Fruit fly (Drosophila melanogaster) whole organism, wandering third instar larva: Measurements from ENCODE around the gene tsl.

Source experiments
- Abd-B ChIP-seq: fragments of >200 bp; optimal IDR thresholded peaks from 2 replicates; lab custom pipeline; 2017; ENCODE audit warnings: missing biosample characterization, missing genetic modification characterization
- GATAd ChIP-seq: sonication (Bioruptor generic); optimal IDR thresholded peaks from 2 replicates; lab custom pipeline; 2016; ENCODE audit warnings: missing biosample characterization, missing genetic modification characterization
- Hr78 ChIP-seq: fragments of >200 bp; optimal IDR thresholded peaks from 2 replicates; lab custom pipeline; 2017; ENCODE audit warnings: missing biosample characterization, missing genetic modification characterization
- Mio ChIP-seq: sonication (Bioruptor generic); optimal IDR thresholded peaks from 2 replicates; lab custom pipeline; 2016; ENCODE audit warnings: missing biosample characterization, missing genetic modification characterization
- Sp1 ChIP-seq: fragments of 200-800 bp; sonication (Bioruptor generic); optimal IDR thresholded peaks from 3 replicates; lab custom pipeline; 2019; ENCODE audit warnings: missing biosample characterization, mild to moderate bottlenecking, missing genetic modification characterization, moderate library complexity
- br ChIP-seq: fragments of 200-800 bp; sonication (Bioruptor generic); optimal IDR thresholded peaks from 2 replicates; lab custom pipeline; 2016; ENCODE audit warnings: missing biosample characterization, missing genetic modification characterization
- fru ChIP-seq: fragments of 200-800 bp; sonication (Bioruptor generic); optimal IDR thresholded peaks from 3 replicates; lab custom pipeline; 2016; ENCODE audit warnings: missing biosample characterization, mild to moderate bottlenecking, missing genetic modification characterization
- h ChIP-seq: fragments of 200-800 bp; sonication (Bioruptor generic); optimal IDR thresholded peaks from 3 replicates; lab custom pipeline; 2016; ENCODE audit warnings: missing biosample characterization, mild to moderate bottlenecking, missing genetic modification characterization
- lola ChIP-seq: fragments of >200 bp; optimal IDR thresholded peaks from 2 replicates; lab custom pipeline; 2017; ENCODE audit warnings: missing biosample characterization, missing genetic modification characterization
- psq ChIP-seq: fragments of 200-800 bp; sonication (Bioruptor generic); optimal IDR thresholded peaks from 3 replicates; lab custom pipeline; 2017; ENCODE audit warnings: missing biosample characterization, mild to moderate bottlenecking, missing genetic modification characterization, moderate library complexity
- sage ChIP-seq: fragments of 200-800 bp; sonication (Bioruptor generic); optimal IDR thresholded peaks from 2 replicates; lab custom pipeline; 2016; ENCODE audit warnings: missing biosample characterization, mild to moderate bottlenecking, missing genetic modification characterization
- sv ChIP-seq: fragments of 200-800 bp; sonication (Bioruptor generic); optimal IDR thresholded peaks from 3 replicates; lab custom pipeline; 2016; ENCODE audit warnings: missing biosample characterization, missing genetic modification characterization
- tai ChIP-seq: sonication (Bioruptor generic); optimal IDR thresholded peaks from 2 replicates; lab custom pipeline; 2016; ENCODE audit warnings: missing biosample characterization, missing genetic modification characterization
- usp ChIP-seq: fragments of >200 bp; optimal IDR thresholded peaks from 2 replicates; lab custom pipeline; 2017; ENCODE audit warnings: missing biosample characterization, missing genetic modification characterization

- no peak for TF ChIP-seq usp (GFP tag; lab: Kevin White, UChicago)
- TF ChIP-seq fru (GFP tag; lab: Kevin White, UChicago) = no peak
- TF ChIP-seq sage (GFP tag; lab: Kevin White, UChicago) = no peak
- TF ChIP-seq tai (GFP tag; lab: Kevin White, UChicago) = no peak
- TF ChIP-seq Mio = no peak
- no peak for TF ChIP-seq br (GFP tag; lab: Kevin White, UChicago)
- no peak for TF ChIP-seq Sp1 (GFP tag; lab: Kevin White, UChicago)
- TF ChIP-seq Abd-B (GFP tag; lab: Kevin White, UChicago) = no peak
- no peak for TF ChIP-seq Hr78 (GFP tag; lab: Kevin White, UChicago)
- TF ChIP-seq sv (GFP tag; lab: Kevin White, UChicago) = no peak
- TF ChIP-seq lola (GFP tag; lab: Kevin White, UChicago) = no peak
- no peak for TF ChIP-seq h
- TF ChIP-seq psq (GFP tag; lab: Kevin White, UChicago) = no peak
- no peak for TF ChIP-seq GATAd (GFP tag; lab: Kevin White, UChicago)
Measured at dm6 chr3R:21737264-21737663, 45.1 kb downstream of the tsl start, which contains the start of gene CG42870.
